Worm (Caenorhabditis elegans): ENCODE results near the gene ceh-30.

DNA sequence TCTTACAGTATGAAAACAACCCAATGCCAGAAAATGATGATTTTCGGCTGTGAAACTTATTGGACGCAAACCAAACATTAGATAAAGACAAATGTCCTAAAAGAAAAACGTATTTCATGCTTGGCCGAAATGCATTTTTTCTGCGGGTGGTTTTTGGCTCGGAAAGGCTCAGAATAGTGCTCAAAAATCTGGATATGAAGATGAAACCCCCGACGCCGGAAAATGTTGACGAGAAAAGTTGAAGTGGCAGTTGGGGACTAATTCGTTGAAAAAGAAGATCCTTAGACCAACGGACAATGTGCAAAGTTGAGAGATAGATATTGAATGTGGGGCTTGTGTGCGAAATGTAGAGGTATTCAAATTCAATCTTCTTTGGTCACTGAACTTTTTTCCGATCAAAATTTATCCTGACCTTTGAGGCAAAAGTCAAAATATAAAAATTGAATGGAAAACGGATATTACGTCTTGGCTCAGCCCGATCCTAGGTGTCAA is 44.8 kb upstream of the ceh-30 start, which contains the start of gene flp-18:
- TF ChIP-seq ama-1 (optimal IDR thresholded peaks at IDR 0.05): no peak
- no peak for TF ChIP-seq fkh-10 (GFP tag; optimal IDR thresholded peaks at IDR 0.05)
- TF ChIP-seq tbx-2 (tag; optimal IDR thresholded peaks at IDR 0.05): no peak
- TF ChIP-seq nfya-1 (tag; optimal IDR thresholded peaks at IDR 0.05): no peak
- no peak for TF ChIP-seq lin-11 (tag; optimal IDR thresholded peaks at IDR 0.05)
- no peak for TF ChIP-seq rnt-1 (tag; optimal IDR thresholded peaks at IDR 0.05)
- TF ChIP-seq nhr-11 (tag; optimal IDR thresholded peaks at IDR 0.05): no peak
- TF ChIP-seq hlh-13 (GFP tag; optimal IDR thresholded peaks at IDR 0.05): no peak

Data from whole organism, late embryonic.